Worm (Caenorhabditis elegans): Measurements from ENCODE around the gene cogc-2.

ce11 chrIV:7023004-7023403, 16.4 kb downstream of the cogc-2 start:
- no peak for TF ChIP-seq nhr-25 (tag; optimal IDR thresholded peaks at IDR 0.05; ENCODE audit: borderline replicate concordance, insufficient read depth)
- TF ChIP-seq nhr-6 (tag; optimal IDR thresholded peaks at IDR 0.05), result peak; percentile 76
